Fruit fly (Drosophila melanogaster) whole organism, embryonic: ENCODE data around the gene CG43116.

Source experiments
- Ada2b ChIP-seq: fragments of 200-800 bp; sonication (Bioruptor generic); IDR thresholded peaks from 2 replicates; pipeline ENCODE4 v1.3.6; 2022; ENCODE audit warnings: missing biosample characterization, missing genetic modification characterization
- Asciz ChIP-seq: fragments of 200-800 bp; sonication (Bioruptor generic); optimal IDR thresholded peaks from 2 replicates; lab custom pipeline; 2017; ENCODE audit warnings: missing biosample characterization, mild to moderate bottlenecking, missing genetic modification characterization, missing genetic modification reagents
- Blimp-1 ChIP-seq: fragments of 200-800 bp; sonication (Bioruptor generic); optimal IDR thresholded peaks from 3 replicates; lab custom pipeline; 2018; ENCODE audit warnings: missing biosample characterization, missing genetic modification characterization, mild to moderate bottlenecking, moderate library complexity, missing genetic modification reagents
- CG15073 ChIP-seq: fragments of 200-800 bp; sonication (Bioruptor generic); optimal IDR thresholded peaks from 2 replicates; lab custom pipeline; 2016; ENCODE audit warnings: missing biosample characterization, missing genetic modification characterization
- CG15479 ChIP-seq: fragments of 200-800 bp; sonication (Bioruptor generic); optimal IDR thresholded peaks from 3 replicates; lab custom pipeline; 2019; ENCODE audit warnings: missing biosample characterization, mild to moderate bottlenecking, missing genetic modification characterization, moderate library complexity
- CG3838 ChIP-seq: fragments of 200-800 bp; sonication (Bioruptor generic); optimal IDR thresholded peaks from 3 replicates; lab custom pipeline; 2016; ENCODE audit warnings: missing biosample characterization, missing genetic modification characterization
- CG7987 ChIP-seq: fragments of 200-800 bp; sonication (Bioruptor generic); optimal IDR thresholded peaks from 2 replicates; lab custom pipeline; 2018; ENCODE audit warnings: missing biosample characterization, mild to moderate bottlenecking, missing genetic modification characterization, moderate library complexity
- CG9797 ChIP-seq: fragments of 200-800 bp; sonication (Bioruptor generic); optimal IDR thresholded peaks from 3 replicates; lab custom pipeline; 2018; ENCODE audit warnings: missing biosample characterization, mild to moderate bottlenecking, missing genetic modification characterization
- D ChIP-seq, 2 experiments: fragments of 200-800 bp in 1 of 2; fragments of >200 bp in 1 of 2; sonication (Bioruptor generic) in 1 of 2; optimal IDR thresholded peaks; 2 replicates in 1 of 2; 3 replicates in 1 of 2; lab custom pipeline; 2017; ENCODE audit warnings: mild to moderate bottlenecking in 1 of 2, missing biosample characterization in 1 of 2, missing genetic modification characterization in 1 of 2, missing genetic modification reagents in 1 of 2
- Deaf1 ChIP-seq: fragments of 200-800 bp; optimal IDR thresholded peaks from 3 replicates; lab custom pipeline; 2019; ENCODE audit warnings: missing biosample characterization, mild to moderate bottlenecking, missing genetic modification characterization, moderate library complexity
- Dll ChIP-seq: fragments of 200-800 bp; sonication (Bioruptor generic); IDR thresholded peaks from 4 replicates; pipeline ENCODE4 v1.3.6; 2022; ENCODE audit warnings: missing biosample characterization, missing genetic modification characterization; ENCODE audit not compliant: partially characterized antibody
- Elba2 ChIP-seq: fragments of 200-800 bp; sonication (Bioruptor generic); optimal IDR thresholded peaks from 3 replicates; lab custom pipeline; 2016; ENCODE audit warnings: missing biosample characterization, missing genetic modification characterization
- HLHmδ ChIP-seq: fragments of 200-800 bp; sonication (Bioruptor generic); optimal IDR thresholded peaks from 2 replicates; lab custom pipeline; 2018; ENCODE audit warnings: missing biosample characterization, mild to moderate bottlenecking, missing genetic modification characterization, moderate library complexity
- Jarid2 ChIP-seq: fragments of 200-800 bp; sonication (Bioruptor generic); optimal IDR thresholded peaks from 3 replicates; lab custom pipeline; 2017; ENCODE audit warnings: mild to moderate bottlenecking, missing biosample characterization, missing genetic modification reagents, missing genetic modification characterization
- Med ChIP-seq: fragments of 200-800 bp; sonication (Bioruptor generic); peaks from one replicate; lab custom pipeline; 2016; ENCODE audit warnings: missing biosample characterization, missing genetic modification characterization, mild to moderate bottlenecking, inconsistent platforms, moderate library complexity
- NFAT ChIP-seq: fragments of 200-800 bp; sonication (Bioruptor generic); IDR thresholded peaks from 2 replicates; pipeline ENCODE4 v1.3.6; 2022; ENCODE audit warnings: missing biosample characterization, missing genetic modification characterization
- Opbp ChIP-seq: fragments of 200-800 bp; sonication (Bioruptor generic); IDR thresholded peaks from 3 replicates; pipeline ENCODE4 v1.3.6; 2022; ENCODE audit warnings: missing biosample characterization, missing genetic modification characterization; ENCODE audit not compliant: partially characterized antibody
- Rx ChIP-seq: fragments of 200-800 bp; sonication (Bioruptor generic); IDR thresholded peaks from 2 replicates; pipeline ENCODE4 v1.3.6; 2022; ENCODE audit warnings: missing biosample characterization, missing genetic modification characterization
- Six4 ChIP-seq: fragments of 200-800 bp; sonication (Bioruptor generic); optimal IDR thresholded peaks from 2 replicates; lab custom pipeline; 2016; ENCODE audit warnings: missing biosample characterization, missing genetic modification characterization
- Tbp ChIP-seq: fragments of >200 bp; optimal IDR thresholded peaks from 2 replicates; lab custom pipeline; 2018; ENCODE audit warnings: missing biosample characterization, missing genetic modification characterization
- ara ChIP-seq: fragments of 200-800 bp; sonication (Bioruptor generic); IDR thresholded peaks from 2 replicates; pipeline ENCODE4 v1.3.6; 2022; ENCODE audit warnings: missing biosample characterization, missing genetic modification characterization
- bbx ChIP-seq: fragments of 200-800 bp; sonication (Bioruptor generic); IDR thresholded peaks from 2 replicates; pipeline ENCODE4 v1.3.6; 2022; ENCODE audit warnings: missing biosample characterization, missing genetic modification characterization; ENCODE audit not compliant: partially characterized antibody
- fd64A ChIP-seq: fragments of 200-800 bp; sonication (Bioruptor generic); optimal IDR thresholded peaks from 3 replicates; lab custom pipeline; 2018; ENCODE audit warnings: missing biosample characterization, mild to moderate bottlenecking, missing genetic modification characterization
- grn ChIP-seq: fragments of 200-800 bp; sonication (Bioruptor generic); optimal IDR thresholded peaks from 3 replicates; lab custom pipeline; 2017; ENCODE audit warnings: missing biosample characterization, missing genetic modification characterization
- gsb-n ChIP-seq: fragments of 200-800 bp; sonication (Bioruptor generic); optimal IDR thresholded peaks from 3 replicates; lab custom pipeline; 2018; ENCODE audit warnings: missing biosample characterization, mild to moderate bottlenecking, missing genetic modification characterization
- inv ChIP-seq: fragments of 200-800 bp; sonication (Bioruptor generic); IDR thresholded peaks from 2 replicates; pipeline ENCODE4 v1.3.6; 2022; ENCODE audit warnings: missing biosample characterization, missing genetic modification characterization; ENCODE audit not compliant: partially characterized antibody
- kni ChIP-seq: fragments of 200-800 bp; sonication (Bioruptor generic); optimal IDR thresholded peaks from 3 replicates; lab custom pipeline; 2017; ENCODE audit warnings: mild to moderate bottlenecking, missing biosample characterization, missing genetic modification reagents, missing genetic modification characterization
- nerfin-1 ChIP-seq: fragments of 200-800 bp; sonication (Bioruptor generic); optimal IDR thresholded peaks from 3 replicates; lab custom pipeline; 2019; ENCODE audit warnings: missing biosample characterization, mild to moderate bottlenecking, missing genetic modification characterization, moderate library complexity
- nom ChIP-seq: fragments of 200-800 bp; sonication (Bioruptor generic); optimal IDR thresholded peaks from 2 replicates; lab custom pipeline; 2017; ENCODE audit warnings: missing biosample characterization, missing genetic modification characterization, mild to moderate bottlenecking, moderate library complexity, missing genetic modification reagents
- prd ChIP-seq, 3 experiments: fragments of >200 bp in 2 of 3; fragments of 200-800 bp in 1 of 3; sonication (Bioruptor generic) in 1 of 3; optimal IDR thresholded peaks in 2 of 3; IDR thresholded peaks in 1 of 3; 2 replicates in 2 of 3; 3 replicates in 1 of 3; pipeline versions ENCODE4 v1.3.6 to Lab custom; 2017 to 2022; ENCODE audit warnings: missing biosample characterization in 1 of 3, missing genetic modification characterization in 1 of 3
- pros ChIP-seq: fragments of 200-800 bp; sonication (Bioruptor generic); optimal IDR thresholded peaks from 3 replicates; lab custom pipeline; 2019; ENCODE audit warnings: missing biosample characterization, mild to moderate bottlenecking, missing genetic modification characterization, moderate library complexity
- row ChIP-seq: fragments of 200-800 bp; sonication (Bioruptor generic); IDR thresholded peaks from 3 replicates; pipeline ENCODE4 v1.3.6; 2022; ENCODE audit warnings: missing biosample characterization, missing genetic modification characterization
- sens ChIP-seq: fragments of 200-800 bp; sonication (Bioruptor generic); peaks from one replicate; lab custom pipeline; 2016; ENCODE audit warnings: missing biosample characterization, missing genetic modification characterization
- seq ChIP-seq: fragments of 200-800 bp; sonication (Bioruptor generic); IDR thresholded peaks from 2 replicates; pipeline ENCODE4 v1.3.6; 2022; ENCODE audit warnings: missing biosample characterization, missing genetic modification characterization
- sqz ChIP-seq: fragments of 200-800 bp; sonication (Bioruptor generic); optimal IDR thresholded peaks from 3 replicates; lab custom pipeline; 2018; ENCODE audit warnings: missing biosample characterization, mild to moderate bottlenecking, missing genetic modification characterization
- ttk ChIP-seq: fragments of 200-800 bp; sonication (Bioruptor generic); IDR thresholded peaks from 2 replicates; pipeline ENCODE4 v2.1.2; 2022; ENCODE audit warnings: missing biosample characterization, missing genetic modification characterization

CG43116 gene

DNA sequence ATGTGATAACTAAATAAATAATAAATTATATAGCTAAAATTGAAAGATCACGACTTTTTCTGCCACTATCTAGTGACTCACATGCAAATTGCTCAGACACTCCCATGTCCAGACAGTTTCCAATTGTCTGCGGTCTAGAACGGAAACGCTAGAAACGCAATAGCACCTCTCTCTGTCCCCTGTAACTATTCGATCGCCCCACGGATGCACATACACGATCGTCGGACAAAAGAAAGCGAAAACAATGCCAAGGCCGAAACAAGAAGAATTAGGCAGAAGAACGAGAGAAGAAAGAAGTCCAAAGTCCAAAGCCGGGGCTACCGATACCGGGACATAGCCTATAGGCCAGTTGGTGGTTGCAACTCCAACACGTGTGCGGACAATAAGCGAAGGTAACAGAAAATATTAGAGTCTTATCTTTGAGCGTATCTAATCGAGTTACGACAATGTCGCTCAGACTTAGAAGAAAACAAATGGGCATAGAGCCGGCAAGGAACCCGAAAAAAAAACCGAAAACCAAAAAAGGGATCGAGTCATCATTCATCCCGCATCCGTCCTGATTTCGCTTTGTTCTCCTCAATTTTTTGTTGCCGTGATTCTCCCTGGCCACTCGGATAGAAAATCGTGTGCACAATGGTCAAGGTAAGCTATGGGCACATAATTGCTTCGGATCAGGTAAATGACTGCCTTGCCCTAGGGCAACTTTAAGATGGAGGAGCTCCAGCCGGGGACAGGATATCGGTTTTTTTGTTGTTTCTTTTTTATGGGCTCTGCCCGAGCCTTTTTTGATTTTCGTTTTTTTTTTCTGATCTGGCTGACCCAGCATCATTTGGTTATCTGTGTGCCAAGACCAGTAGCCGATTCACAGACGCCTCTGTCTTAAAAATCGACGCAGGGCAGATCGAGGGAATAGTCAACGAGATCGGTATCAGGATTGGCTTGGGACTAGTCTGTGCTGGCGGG, 4.2 kb upstream of the CG43116 start (continued):
- peak; percentile 98 for TF ChIP-seq Blimp-1 (GFP tag; lab: Kevin White, UChicago)
- 0 out of 3 replicates have a peak, but pooled peaks have one; percentile 9 for TF ChIP-seq row (GFP tag; lab: Robert Waterston, UW)
- TF ChIP-seq Rx (GFP tag; lab: Robert Waterston, UW): no peak
- 0 out of 4 replicates have a peak, but pooled peaks have one; percentile 13 for TF ChIP-seq Dll (GFP tag; lab: Robert Waterston, UW)
- peak; percentile 48 for TF ChIP-seq nom (GFP tag; lab: Kevin White, UChicago)
- peak; percentile 81 for TF ChIP-seq grn (GFP tag; lab: Kevin White, UChicago)
- peak; percentile 72 for TF ChIP-seq gsb-n
- no peak for TF ChIP-seq Ada2b
- peak; percentile 81 for TF ChIP-seq sqz (GFP tag; lab: Kevin White, UChicago)
- no peak for TF ChIP-seq CG7987 (GFP tag; lab: Kevin White, UChicago)
- no peak for TF ChIP-seq ara (GFP tag; lab: Robert Waterston, UW)
- peak; percentile 13 for TF ChIP-seq CG15479
- peak; percentile 43 for TF ChIP-seq Elba2 (GFP tag; lab: Kevin White, UChicago)
- TF ChIP-seq kni (GFP tag; lab: Kevin White, UChicago): peak; percentile 86
- TF ChIP-seq CG15073 (GFP tag; lab: Kevin White, UChicago): no peak

DNA sequence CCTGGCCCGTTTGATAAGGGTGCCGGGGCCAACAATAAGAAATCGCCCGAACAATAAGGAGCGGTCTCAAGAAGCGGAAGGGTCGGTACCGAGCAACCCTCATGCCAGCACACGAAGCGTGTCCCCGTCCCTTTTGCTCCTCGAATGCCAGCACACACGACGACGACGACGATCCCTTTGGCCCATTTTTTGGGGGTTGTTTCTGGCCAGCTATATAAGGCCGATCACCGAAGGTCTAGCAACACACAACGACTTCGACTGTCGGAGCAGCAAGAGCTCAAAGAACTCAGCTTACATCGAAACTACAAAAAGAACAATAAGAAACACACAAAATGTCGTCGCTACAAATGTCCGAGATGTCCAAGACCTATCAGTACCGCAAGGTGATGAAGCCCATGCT, 2.8 kb upstream of the CG43116 start:
- 0 out of 2 replicates have a peak, but pooled peaks have one; percentile 25 for TF ChIP-seq NFAT
- TF ChIP-seq D (optimal IDR thresholded peaks at IDR 0.05; lab: Kevin White, UChicago): peak; percentile 88
- no peak for TF ChIP-seq D (GFP tag; optimal IDR thresholded peaks at IDR 0.05; lab: Kevin White, UChicago)
- peak; percentile 57; the same call in 1 of the 2 replicates for TF ChIP-seq seq
- no peak for TF ChIP-seq Six4 (GFP tag; lab: Kevin White, UChicago)
- TF ChIP-seq inv (GFP tag; lab: Robert Waterston, UW): no peak
- TF ChIP-seq Med (GFP tag; lab: Kevin White, UChicago): peak; percentile 75
- no peak for TF ChIP-seq prd (optimal IDR thresholded peaks at IDR 0.05; lab: Kevin White, UChicago)
- no peak for TF ChIP-seq prd (GFP tag; IDR thresholded peaks at IDR 0.05; lab: Robert Waterston, UW)
- no peak for TF ChIP-seq fd64A
- peak; percentile 97 for TF ChIP-seq nerfin-1 (tag; lab: Kevin White, UChicago)
- TF ChIP-seq CG3838 (GFP tag; lab: Kevin White, UChicago): no peak
- TF ChIP-seq ttk (GFP tag; lab: Robert Waterston, UW): 0 out of 2 replicates have a peak, but pooled peaks have one; percentile 17
- peak; percentile 65 for TF ChIP-seq kni (GFP tag; lab: Kevin White, UChicago)
- TF ChIP-seq Deaf1 (tag; lab: Kevin White, UChicago): peak; percentile 81
- TF ChIP-seq HLHmδ (GFP tag; lab: Kevin White, UChicago): peak; percentile 60
- peak; percentile 22; the same call in 1 of the 3 replicates for TF ChIP-seq Opbp (GFP tag; lab: Robert Waterston, UW)
- TF ChIP-seq Tbp: peak; percentile 95
- peak; percentile 98 for TF ChIP-seq pros
- peak; percentile 15 for TF ChIP-seq sens (GFP tag; lab: Kevin White, UChicago)
- TF ChIP-seq CG9797: no peak
- TF ChIP-seq Jarid2 (GFP tag; lab: Kevin White, UChicago): peak; percentile 61
- peak; percentile 56; the same call in 1 of the 2 replicates for TF ChIP-seq bbx (GFP tag; lab: Robert Waterston, UW)
- TF ChIP-seq Asciz: no peak
